Worm (Caenorhabditis elegans) whole organism, L4 larva: ENCODE data around the gene nlp-29.

Source experiments
- R02D3.7 ChIP-seq: fragments of 150-350 bp; sonication (generic microtip); optimal IDR thresholded peaks from 3 replicates; lab custom pipeline; 2014; ENCODE audit warnings: missing biosample characterization, missing genetic modification characterization
- Y105C5A.15 ChIP-seq: fragments of 200-800 bp; sonication (Bioruptor generic); IDR thresholded peaks from 2 replicates; pipeline ENCODE4 v1.3.6; 2022; ENCODE audit warnings: missing genetic modification characterization, missing compliant biosample characterization
- ZK546.5 ChIP-seq, 2 experiments: sonication (generic microtip); optimal IDR thresholded peaks; 2 replicates each; lab custom pipeline; 2017; ENCODE audit warnings: missing biosample characterization in 2 of 2, missing genetic modification characterization in 2 of 2
- mdl-1 ChIP-seq, 2 experiments: fragments of 150-350 bp in 1 of 2; sonication (generic microtip) in 1 of 2; optimal IDR thresholded peaks; 2 replicates each; lab custom pipeline; 2014 to 2017; ENCODE audit warnings: missing biosample characterization in 2 of 2, missing genetic modification characterization in 2 of 2
- mep-1 ChIP-seq: fragments of 150-350 bp; sonication (generic microtip); optimal IDR thresholded peaks from 3 replicates; lab custom pipeline; 2014; ENCODE audit warnings: missing biosample characterization, missing genetic modification characterization
- nhr-76 ChIP-seq: fragments of 150-350 bp; optimal IDR thresholded peaks from 2 replicates; lab custom pipeline; 2014; ENCODE audit warnings: missing biosample characterization, missing genetic modification characterization
- snpc-4 ChIP-seq: fragments of 150-350 bp; optimal IDR thresholded peaks from 2 replicates; lab custom pipeline; 2014; ENCODE audit warnings: missing biosample characterization, missing genetic modification characterization
- zfp-3 ChIP-seq: fragments of 200-800 bp; sonication (Bioruptor generic); conservative IDR thresholded peaks from 2 replicates; pipeline ENCODE4 v1.3.6; 2022; ENCODE audit warnings: missing genetic modification reagents, missing genetic modification characterization, missing compliant biosample characterization

DNA sequence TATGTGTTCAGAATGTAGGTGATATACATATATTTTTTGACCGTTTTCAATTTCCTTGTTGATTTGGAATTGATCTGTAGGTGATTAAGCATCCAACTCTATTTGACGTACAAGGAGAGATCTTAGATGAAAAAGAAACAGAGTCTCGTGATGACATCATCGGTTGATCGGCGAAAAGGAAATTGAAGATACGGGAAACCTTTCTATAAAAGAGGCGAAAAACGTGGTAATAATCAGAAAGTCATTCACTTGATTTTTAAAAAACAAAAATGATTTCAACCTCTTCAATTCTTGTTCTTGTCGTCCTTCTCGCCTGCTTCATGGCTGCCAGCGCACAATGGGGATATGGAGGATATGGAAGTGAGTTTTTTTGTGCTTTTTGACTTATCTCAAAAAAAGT is at the start of gene nlp-29:
- no peak for TF ChIP-seq mep-1 (tag; lab: Kevin White, UChicago)
- TF ChIP-seq nhr-76 (tag; lab: Kevin White, UChicago) = no peak
- no peak for TF ChIP-seq zfp-3 (GFP tag; lab: Robert Waterston, UW)
- no peak for TF ChIP-seq snpc-4 (tag; lab: Kevin White, UChicago)
- no peak for TF ChIP-seq ZK546.5 (tag; optimal IDR thresholded peaks at IDR 0.05; lab: Kevin White, UChicago)
- no peak for TF ChIP-seq Y105C5A.15
- no peak for TF ChIP-seq R02D3.7 (tag; lab: Kevin White, UChicago)
- TF ChIP-seq mdl-1 (tag; optimal IDR thresholded peaks at IDR 0.05; lab: Kevin White, UChicago) = no peak
